Worm (Caenorhabditis elegans): ENCODE results near the gene F44B9.2.

F44B9.2 gene

ce11 chrIII:8042775-8043174, 20.5 kb downstream of the F44B9.2 start, which contains the start of gene K12H4.6:
TSS of gene K12H4.6 (minus strand) at chrIII:8042875.
- TF ChIP-seq repo-1 (tag; optimal IDR thresholded peaks at IDR 0.05) (no peak), nfya-1 (tag; optimal IDR thresholded peaks at IDR 0.05; ENCODE audit: borderline replicate concordance, insufficient read depth) (no peak)

- TF ChIP-seq tlf-1 (GFP tag; optimal IDR thresholded peaks at IDR 0.05) = peak; percentile 93
- TF ChIP-seq snpc-3.4 (tag; optimal IDR thresholded peaks at IDR 0.05) = peak; percentile 91
- TF ChIP-seq hsf-1 (GFP tag; IDR thresholded peaks at IDR 0.05) = peak; percentile 71
- peak; percentile 89 for TF ChIP-seq him-1 (tag; optimal IDR thresholded peaks at IDR 0.05)
- peak; percentile 97 for TF ChIP-seq madf-10 (tag; optimal IDR thresholded peaks at IDR 0.05)
- TF ChIP-seq ceh-79 (tag; optimal IDR thresholded peaks at IDR 0.05) = peak; percentile 51
- no peak for TF ChIP-seq F39B2.1 (GFP tag; IDR thresholded peaks at IDR 0.05)
- no peak for TF ChIP-seq gei-17 (GFP tag; optimal IDR thresholded peaks at IDR 0.05)
- peak; percentile 83 for TF ChIP-seq snpc-4 (GFP tag; optimal IDR thresholded peaks at IDR 0.05)
- peak; percentile 86 to 90 (median 89) for TF ChIP-seq snpc-4 (tag; optimal IDR thresholded peaks at IDR 0.05)
- TF ChIP-seq F23B12.7 (tag; optimal IDR thresholded peaks at IDR 0.05; ENCODE audit: insufficient read depth) = peak; percentile 99
- TF ChIP-seq mcd-1 (GFP tag; IDR thresholded peaks at IDR 0.05) = peak; percentile 93
- peak; percentile 77 for TF ChIP-seq mel-28 (tag; optimal IDR thresholded peaks at IDR 0.05; ENCODE audit: borderline replicate concordance)
- no peak for TF ChIP-seq fkh-3 (tag; optimal IDR thresholded peaks at IDR 0.05)
- TF ChIP-seq rpc-1 (optimal IDR thresholded peaks at IDR 0.05) = peak; percentile 7
- TF ChIP-seq rpc-1 (tag; optimal IDR thresholded peaks at IDR 0.05) = peak; percentile 20
- peak; percentile 90; the same call in 1 of the 2 replicates for TF ChIP-seq B0336.3 (GFP tag; IDR thresholded peaks at IDR 0.05)
- peak; percentile 97 for TF ChIP-seq die-1 (tag; optimal IDR thresholded peaks at IDR 0.05)
- peak; percentile 90 for TF ChIP-seq egrh-3 (GFP tag; IDR thresholded peaks at IDR 0.05)
- peak; percentile 93 for TF ChIP-seq ekl-4 (GFP tag; IDR thresholded peaks at IDR 0.05)
- peak; percentile 95; the same call in 1 of the 2 replicates for TF ChIP-seq K11D2.4 (GFP tag; IDR thresholded peaks at IDR 0.05)
- TF ChIP-seq attf-5 (GFP tag; optimal IDR thresholded peaks at IDR 0.05) = peak; percentile 100
- no peak for TF ChIP-seq nhr-27 (tag; optimal IDR thresholded peaks at IDR 0.05)
- TF ChIP-seq F22D6.2 (tag; optimal IDR thresholded peaks at IDR 0.05) = peak; percentile 88
- peak; percentile 97 for TF ChIP-seq rcor-1 (GFP tag; IDR thresholded peaks at IDR 0.05)
- peak; percentile 66 for TF ChIP-seq ztf-3 (GFP tag; optimal IDR thresholded peaks at IDR 0.05)
- no peak for TF ChIP-seq lag-1 (GFP tag; IDR thresholded peaks at IDR 0.05)
- TF ChIP-seq nfyb-1 (GFP tag; IDR thresholded peaks at IDR 0.05) = no peak; the same call in 1 of the 2 replicates
- TF ChIP-seq hmg-20 (GFP tag; IDR thresholded peaks at IDR 0.05) = peak; percentile 81
- TF ChIP-seq Y56A3A.18 (GFP tag; IDR thresholded peaks at IDR 0.05) = 0 out of 2 replicates have a peak, but pooled peaks have one; percentile 58
- peak; percentile 96 for TF ChIP-seq T07F8.4 (tag; optimal IDR thresholded peaks at IDR 0.05)
- peak; percentile 24 for TF ChIP-seq hlh-12 (tag; optimal IDR thresholded peaks at IDR 0.05)
- no peak for TF ChIP-seq sdz-38 (tag; optimal IDR thresholded peaks at IDR 0.05)
- peak; percentile 76 for TF ChIP-seq madf-8 (GFP tag; conservative IDR thresholded peaks at IDR 0.05)
- TF ChIP-seq snpc-1.1 (tag; optimal IDR thresholded peaks at IDR 0.05; ENCODE audit: insufficient read depth) = peak; percentile 78
- TF ChIP-seq madf-6 (GFP tag; IDR thresholded peaks at IDR 0.05) = no peak; the same call in none of the 2 replicates
- TF ChIP-seq nfya-1 (tag; optimal IDR thresholded peaks at IDR 0.05; ENCODE audit: borderline replicate concordance, insufficient read depth) = no peak
- TF ChIP-seq ceh-40 (GFP tag; IDR thresholded peaks at IDR 0.05) = peak; percentile 83
- TF ChIP-seq hrde-1 (tag; optimal IDR thresholded peaks at IDR 0.05; ENCODE audit: borderline replicate concordance) = peak; percentile 93
- TF ChIP-seq madf-3 (GFP tag; IDR thresholded peaks at IDR 0.05) = peak; percentile 96
- peak; percentile 96 for TF ChIP-seq C17E4.6 (GFP tag; IDR thresholded peaks at IDR 0.05)
- peak; percentile 96 for TF ChIP-seq nhr-90 (tag; optimal IDR thresholded peaks at IDR 0.05)
- TF ChIP-seq ceh-58 (GFP tag; IDR thresholded peaks at IDR 0.05) = no peak
- TF ChIP-seq tbp1 (GFP tag; optimal IDR thresholded peaks at IDR 0.05) = peak; percentile 80
- TF ChIP-seq chd-7 (tag; optimal IDR thresholded peaks at IDR 0.05) = peak; percentile 95
- no peak for TF ChIP-seq atf-7 (tag; optimal IDR thresholded peaks at IDR 0.05)
Observed at ce11 chrIII:8043784-8044183, 21.5 kb downstream of the F44B9.2 start.

Data from whole organism, young adult.